Worm (Caenorhabditis elegans) whole organism, L2 larva: Measurements from ENCODE around the gene ctns-1.

ENCODE experiments used
- C34F6.9 ChIP-seq: fragments of 150-350 bp; optimal IDR thresholded peaks from 2 replicates; lab custom pipeline; 2014; ENCODE audit warnings: missing biosample characterization, missing genetic modification characterization
- F13H6.1 ChIP-seq: sonication (generic microtip); optimal IDR thresholded peaks from 2 replicates; lab custom pipeline; 2016; ENCODE audit warnings: missing genetic modification characterization, missing compliant biosample characterization
- Y55F3AM.14 ChIP-seq: fragments of 200-800 bp; sonication (Bioruptor generic); optimal IDR thresholded peaks from 2 replicates; lab custom pipeline; 2018; ENCODE audit warnings: mild to moderate bottlenecking, missing genetic modification characterization, missing compliant biosample characterization
- ZK546.5 ChIP-seq: sonication (generic microtip); optimal IDR thresholded peaks from 2 replicates; lab custom pipeline; 2017; ENCODE audit warnings: missing biosample characterization, missing genetic modification characterization
- alr-1 ChIP-seq: fragments of 150-350 bp; optimal IDR thresholded peaks from 2 replicates; lab custom pipeline; 2014; ENCODE audit warnings: missing biosample characterization, missing genetic modification characterization
- ama-1 ChIP-seq: fragments of 150-350 bp; optimal IDR thresholded peaks from 2 replicates; lab custom pipeline; 2018; ENCODE audit warnings: inconsistent platforms
- blmp-1 ChIP-seq: sonication (generic microtip); optimal IDR thresholded peaks from 2 replicates; lab custom pipeline; 2017; ENCODE audit warnings: missing genetic modification characterization, mild to moderate bottlenecking, missing compliant biosample characterization, antibody characterized with exemption, moderate library complexity; ENCODE audit not compliant: insufficient read depth
- ceh-16 ChIP-seq: fragments of 150-350 bp; optimal IDR thresholded peaks from 2 replicates; lab custom pipeline; 2014; ENCODE audit warnings: missing biosample characterization, missing genetic modification characterization
- crh-2 ChIP-seq: sonication (generic microtip); optimal IDR thresholded peaks from 2 replicates; lab custom pipeline; 2017; ENCODE audit warnings: missing biosample characterization, missing genetic modification characterization
- dmd-4 ChIP-seq: sonication (generic microtip); optimal IDR thresholded peaks from 2 replicates; lab custom pipeline; 2017; ENCODE audit warnings: missing biosample characterization, missing genetic modification characterization
- egl-27 ChIP-seq: sonication (generic microtip); optimal IDR thresholded peaks from 3 replicates; lab custom pipeline; 2017; ENCODE audit warnings: missing biosample characterization, missing genetic modification reagents, missing genetic modification characterization
- elt-1 ChIP-seq: fragments of 150-350 bp; optimal IDR thresholded peaks from 2 replicates; lab custom pipeline; 2014; ENCODE audit warnings: missing biosample characterization, missing genetic modification characterization
- elt-3 ChIP-seq: sonication (generic microtip); optimal IDR thresholded peaks from 2 replicates; lab custom pipeline; 2017; ENCODE audit warnings: missing biosample characterization, missing genetic modification characterization
- fos-1 ChIP-seq: fragments of 150-350 bp; optimal IDR thresholded peaks from 2 replicates; lab custom pipeline; 2014; ENCODE audit warnings: missing biosample characterization, missing genetic modification characterization
- gmeb-1 ChIP-seq: fragments of 150-350 bp; optimal IDR thresholded peaks from 2 replicates; lab custom pipeline; 2014; ENCODE audit warnings: missing biosample characterization, missing genetic modification characterization
- lin-11 ChIP-seq: fragments of 150-350 bp; sonication (generic microtip); optimal IDR thresholded peaks from 2 replicates; lab custom pipeline; 2014; ENCODE audit warnings: missing biosample characterization, missing genetic modification characterization, inconsistent platforms, mixed read lengths
- lin-13 ChIP-seq: fragments of 150-350 bp; optimal IDR thresholded peaks from 2 replicates; lab custom pipeline; 2014; ENCODE audit warnings: missing biosample characterization, missing genetic modification reagents, missing genetic modification characterization
- lsy-2 ChIP-seq, 2 experiments: fragments of 150-350 bp in 1 of 2; sonication (generic microtip) in 1 of 2; optimal IDR thresholded peaks; 2 replicates each; lab custom pipeline; 2014 to 2017; ENCODE audit warnings: missing biosample characterization in 2 of 2, missing genetic modification characterization in 2 of 2
- mab-5 ChIP-seq: fragments of 150-350 bp; optimal IDR thresholded peaks from 2 replicates; lab custom pipeline; 2014; ENCODE audit warnings: missing biosample characterization, missing genetic modification characterization
- mbf-1 ChIP-seq: sonication (generic microtip); optimal IDR thresholded peaks from 2 replicates; lab custom pipeline; 2017; ENCODE audit warnings: missing biosample characterization, missing genetic modification characterization
- mdl-1 ChIP-seq, 2 experiments: fragments of 150-350 bp in 1 of 2; sonication (generic microtip) in 1 of 2; optimal IDR thresholded peaks; 2 replicates each; lab custom pipeline; 2017; ENCODE audit warnings: missing biosample characterization in 2 of 2, missing genetic modification characterization in 2 of 2
- nhr-11 ChIP-seq: fragments of 150-350 bp; optimal IDR thresholded peaks from 2 replicates; lab custom pipeline; 2014; ENCODE audit warnings: missing biosample characterization, missing genetic modification characterization
- nhr-129 ChIP-seq: fragments of 150-350 bp; optimal IDR thresholded peaks from 2 replicates; lab custom pipeline; 2014; ENCODE audit warnings: missing biosample characterization, missing genetic modification characterization
- nhr-21 ChIP-seq: fragments of 150-350 bp; optimal IDR thresholded peaks from 2 replicates; lab custom pipeline; 2014; ENCODE audit warnings: missing biosample characterization, missing genetic modification characterization
- nhr-23 ChIP-seq: fragments of 150-350 bp; optimal IDR thresholded peaks from 2 replicates; lab custom pipeline; 2014; ENCODE audit warnings: missing biosample characterization, missing genetic modification reagents, missing genetic modification characterization
- nhr-25 ChIP-seq: fragments of 150-350 bp; sonication (generic microtip); optimal IDR thresholded peaks from 3 replicates; lab custom pipeline; 2014; ENCODE audit warnings: missing biosample characterization, missing genetic modification characterization
- peb-1 ChIP-seq: fragments of 150-350 bp; optimal IDR thresholded peaks from 2 replicates; lab custom pipeline; 2014; ENCODE audit warnings: missing biosample characterization, missing genetic modification characterization
- skn-1 ChIP-seq: sonication (generic microtip); optimal IDR thresholded peaks from 2 replicates; lab custom pipeline; 2017; ENCODE audit warnings: missing biosample characterization, missing genetic modification characterization
- sma-3 ChIP-seq: sonication (generic microtip); optimal IDR thresholded peaks from 2 replicates; lab custom pipeline; 2016; ENCODE audit warnings: missing genetic modification reagents, missing genetic modification characterization, missing compliant biosample characterization
- sma-9 ChIP-seq, 2 experiments: fragments of 150-350 bp in 1 of 2; sonication (generic microtip) in 1 of 2; optimal IDR thresholded peaks; 2 replicates each; lab custom pipeline; 2014 to 2016; ENCODE audit warnings: missing genetic modification characterization in 2 of 2, mild to moderate bottlenecking in 1 of 2, missing biosample characterization in 1 of 2, missing compliant biosample characterization in 1 of 2, missing genetic modification reagents in 1 of 2, moderate library complexity in 1 of 2
- snpc-4 ChIP-seq: fragments of 150-350 bp; optimal IDR thresholded peaks from 2 replicates; lab custom pipeline; 2014; ENCODE audit warnings: missing biosample characterization, missing genetic modification characterization
- zag-1 ChIP-seq: fragments of 150-350 bp; optimal IDR thresholded peaks from 2 replicates; lab custom pipeline; 2014; ENCODE audit warnings: missing biosample characterization, missing genetic modification characterization

Gene ctns-1

ce11 chrII:8173449-8173848, 36.7 kb upstream of the ctns-1 start, which contains the start of the genes decr-1.3 and T05C12.1:
decr-1.3 (minus strand) TSS chrII:8173549.
T05C12.1 (plus strand) TSS chrII:8173680.
- TF ChIP-seq C34F6.9 (no peak), ceh-16 (tag; lab: Kevin White, UChicago) (no peak), sma-3 (GFP tag; lab: Kevin White, UChicago) (no peak)
- TF ChIP-seq, all 48 proteins: peak for 0

- TF ChIP-seq nhr-25 (tag; lab: Kevin White, UChicago) (no peak), ZK546.5 (tag; lab: Kevin White, UChicago) (no peak), egl-27 (tag; lab: Kevin White, UChicago) (no peak), gmeb-1 (tag; lab: Kevin White, UChicago) (no peak), blmp-1 (tag; lab: Kevin White, UChicago) (no peak), elt-3 (tag; lab: Kevin White, UChicago) (no peak), mbf-1 (tag; lab: Kevin White, UChicago) (no peak), sma-3 (GFP tag; lab: Kevin White, UChicago) (no peak), mdl-1 (tag; optimal IDR thresholded peaks at IDR 0.05; lab: Kevin White, UChicago) (no peak), elt-1 (tag; lab: Kevin White, UChicago) (no peak), ceh-16 (tag; lab: Kevin White, UChicago) (no peak), skn-1 (tag; lab: Kevin White, UChicago) (no peak), crh-2 (tag; lab: Kevin White, UChicago) (no peak), mab-5 (tag; lab: Kevin White, UChicago) (no peak), dmd-4 (tag; lab: Kevin White, UChicago) (no peak)
- TF ChIP-seq, all 48 proteins: peak for 0
Measured at ce11 chrII:8170374-8170773, 33.7 kb upstream of the ctns-1 start, which contains the start of gene T05C12.11. T05C12.11 (minus strand) TSS chrII:8170474.

ce11 chrII:8169283-8169682, 32.6 kb upstream of the ctns-1 start, which contains the start of gene T05C12.15:
T05C12.15 (plus strand) TSS chrII:8169583.
- TF ChIP-seq ama-1 (lab: Kevin White, UChicago) (no peak), nhr-23 (tag; lab: Kevin White, UChicago) (no peak), ceh-16 (tag; lab: Kevin White, UChicago) (no peak), nhr-11 (no peak)

ce11 chrII:8162120-8162648, 25.5 kb upstream of the ctns-1 start, which contains the start of the genes emb-27 and rrf-3:
emb-27 (minus strand) TSS chrII:8162170.
rrf-3 (plus strand) TSS chrII:8162465.
- TF ChIP-seq lsy-2 (tag; optimal IDR thresholded peaks at IDR 0.05; lab: Kevin White, UChicago) = peak; percentile 15 to 78
- TF ChIP-seq nhr-129 (tag; lab: Kevin White, UChicago) = peak; percentile 49
- TF ChIP-seq zag-1 (tag; lab: Kevin White, UChicago) = no peak
- peak; percentile 22 for TF ChIP-seq fos-1
- TF ChIP-seq C34F6.9 = peak; percentile 92
- TF ChIP-seq, all 48 proteins: peak for 4

ce11 chrII:8160916-8161315, 24.2 kb upstream of the ctns-1 start:
- TF ChIP-seq Y55F3AM.14 (GFP tag; lab: Kevin White, UChicago) = no peak
- TF ChIP-seq blmp-1 (tag; lab: Kevin White, UChicago) = no peak
- TF ChIP-seq egl-27 (tag; lab: Kevin White, UChicago) = no peak
- no peak for TF ChIP-seq F13H6.1
- no peak for TF ChIP-seq nhr-11
- TF ChIP-seq zag-1 (tag; lab: Kevin White, UChicago) = no peak
- TF ChIP-seq alr-1 (tag; lab: Kevin White, UChicago) = no peak
- no peak for TF ChIP-seq crh-2 (tag; lab: Kevin White, UChicago)
- no peak for TF ChIP-seq skn-1 (tag; lab: Kevin White, UChicago)
- TF ChIP-seq, all 48 proteins: peak for 0

- peak; percentile 14 for TF ChIP-seq nhr-21
- TF ChIP-seq crh-2 (tag; lab: Kevin White, UChicago) = peak; percentile 41
- no peak for TF ChIP-seq zag-1 (tag; lab: Kevin White, UChicago)
- TF ChIP-seq sma-3 (GFP tag; lab: Kevin White, UChicago) = no peak
- TF ChIP-seq snpc-4 = no peak
- TF ChIP-seq lin-11 (tag; lab: Kevin White, UChicago) = peak; percentile 8
- no peak for TF ChIP-seq ceh-16 (tag; lab: Kevin White, UChicago)
- TF ChIP-seq sma-9 (GFP tag; optimal IDR thresholded peaks at IDR 0.05; lab: Kevin White, UChicago) = peak; percentile 53
- no peak for TF ChIP-seq sma-9 (tag; optimal IDR thresholded peaks at IDR 0.05; lab: Kevin White, UChicago)
- peak; percentile 47 for TF ChIP-seq C34F6.9
- TF ChIP-seq fos-1 = peak; percentile 9
- peak; percentile 44 for TF ChIP-seq nhr-129 (tag; lab: Kevin White, UChicago)
- TF ChIP-seq lsy-2 (tag; optimal IDR thresholded peaks at IDR 0.05; lab: Kevin White, UChicago) = peak; percentile 19 to 90
- no peak for TF ChIP-seq peb-1 (tag; lab: Kevin White, UChicago)
- TF ChIP-seq lin-13 (GFP tag; lab: Kevin White, UChicago) = no peak
- TF ChIP-seq gmeb-1 (tag; lab: Kevin White, UChicago) = peak; percentile 83
- TF ChIP-seq, all 48 proteins: peak for 9
Measured at ce11 chrII:8157991-8158390, 21.3 kb upstream of the ctns-1 start, which contains the start of gene pch-2. pch-2 (plus strand) TSS chrII:8158349.
